Fruit fly (Drosophila melanogaster): ENCODE measurements around the gene CG12729.

CG12729 gene

DNA sequence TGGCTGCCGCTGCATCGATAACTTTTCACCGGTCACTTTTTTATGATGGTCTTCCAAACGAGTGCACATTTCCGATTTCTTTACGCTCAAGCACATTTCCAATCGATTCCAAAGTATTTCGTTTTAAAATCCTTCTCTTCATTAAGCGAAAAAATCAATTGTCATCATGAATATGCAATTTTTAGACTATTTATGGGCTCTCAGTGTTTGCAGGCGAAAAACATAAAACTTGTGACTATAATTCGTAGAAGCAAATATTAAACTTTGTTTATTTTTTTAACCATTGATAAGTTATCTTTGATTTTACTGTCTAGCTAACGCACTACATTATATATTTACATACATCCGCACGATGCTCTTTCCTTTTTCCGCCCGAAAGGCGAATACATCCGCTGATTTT lies 36.4 kb upstream of the CG12729 start, which contains the start of gene Prosbeta2R1:
Gene Prosbeta2R1, plus strand, starts transcription at position 301 of the 400 bp plus-strand sequence.
- TF ChIP-seq CG8478 (optimal IDR thresholded peaks at IDR 0.05), result no peak
- no peak for TF ChIP-seq Kr (GFP tag; optimal IDR thresholded peaks at IDR 0.05)
- no peak for TF ChIP-seq Stat92E (GFP tag; optimal IDR thresholded peaks at IDR 0.05)
- no peak for TF ChIP-seq Hmr (GFP tag; optimal IDR thresholded peaks at IDR 0.05)
- TF ChIP-seq ranshi (GFP tag; IDR thresholded peaks at IDR 0.05), result no peak
- no peak for TF ChIP-seq row (GFP tag; IDR thresholded peaks at IDR 0.05)
- no peak for TF ChIP-seq CG13296 (GFP tag; optimal IDR thresholded peaks at IDR 0.05)
- no peak for TF ChIP-seq inv (GFP tag; IDR thresholded peaks at IDR 0.05; ENCODE audit: partially characterized antibody)
- no peak for TF ChIP-seq CG3163 (GFP tag; optimal IDR thresholded peaks at IDR 0.05)
- TF ChIP-seq CG13894 (tag; optimal IDR thresholded peaks at IDR 0.05), result no peak
- no peak for TF ChIP-seq her (GFP tag; optimal IDR thresholded peaks at IDR 0.05)
- no peak for TF ChIP-seq Hr51 (GFP tag; optimal IDR thresholded peaks at IDR 0.05)

dm6 chrX:5812877-5813276 lies 32.2 kb upstream of the CG12729 start, which contains the start of gene CG44329:
Gene CG44329 (minus strand): TSS chrX:5812977.
- TF ChIP-seq CG3847 (GFP tag; IDR thresholded peaks at IDR 0.05) (no peak), Aef1 (GFP tag; IDR thresholded peaks at IDR 0.05) (no peak), Lhr (GFP tag; optimal IDR thresholded peaks at IDR 0.05) (no peak), Rfx (GFP tag; IDR thresholded peaks at IDR 0.05) (no peak), Nf-YB (GFP tag; optimal IDR thresholded peaks at IDR 0.05) (no peak), cas (GFP tag; IDR thresholded peaks at IDR 0.05) (no peak), HLH54F (GFP tag; optimal IDR thresholded peaks at IDR 0.05) (no peak), CG1233 (GFP tag; optimal IDR thresholded peaks at IDR 0.05) (no peak), bbx (GFP tag; IDR thresholded peaks at IDR 0.05; ENCODE audit: partially characterized antibody) (no peak), CG31224 (GFP tag; IDR thresholded peaks at IDR 0.05) (no peak), CG31388 (GFP tag; optimal IDR thresholded peaks at IDR 0.05) (no peak), CG7556 (GFP tag; optimal IDR thresholded peaks at IDR 0.05) (no peak), Max (GFP tag; optimal IDR thresholded peaks at IDR 0.05) (no peak), Fer1 (GFP tag; optimal IDR thresholded peaks at IDR 0.05) (no peak)

DNA sequence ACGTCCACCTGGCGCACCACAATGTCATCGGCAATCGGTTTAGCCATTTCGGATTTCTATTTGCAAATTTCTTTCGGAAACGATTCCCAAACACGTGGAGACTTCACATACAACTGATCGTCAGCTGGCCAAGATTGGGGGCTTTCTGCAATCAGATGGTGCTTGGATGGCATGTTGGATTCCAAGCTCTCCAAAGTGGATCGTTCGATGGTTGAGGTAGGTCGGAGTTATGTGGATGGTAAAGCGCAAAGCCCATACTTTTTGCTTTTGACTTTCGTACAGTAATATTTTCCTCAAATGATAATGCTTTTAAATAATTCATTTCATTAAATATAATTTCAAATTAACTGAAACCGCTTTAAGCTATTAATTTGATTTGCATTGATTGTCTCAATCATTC lies 29.4 kb upstream of the CG12729 start, which contains the start of gene AgmNAT:
Gene AgmNAT, minus strand, starts transcription at position 101 of the 400 bp plus-strand sequence.
- TF ChIP-seq ham (GFP tag; IDR thresholded peaks at IDR 0.05), result no peak
- 0 out of 3 replicates have a peak, but pooled peaks have one; percentile 21 for TF ChIP-seq zen2 (GFP tag; IDR thresholded peaks at IDR 0.05; ENCODE audit: partially characterized antibody)
- TF ChIP-seq crp (GFP tag; optimal IDR thresholded peaks at IDR 0.05), result peak in 1 of 2 experiments; percentile 68

dm6 chrX:5817191-5817590 lies 27.9 kb upstream of the CG12729 start:
- no peak for TF ChIP-seq CG8765 (GFP tag; IDR thresholded peaks at IDR 0.05)
- TF ChIP-seq CG7987 (GFP tag; optimal IDR thresholded peaks at IDR 0.05), result no peak
- no peak for TF ChIP-seq Stat92E (GFP tag; optimal IDR thresholded peaks at IDR 0.05)
- peak; percentile 82 for TF ChIP-seq CTCF (GFP tag; optimal IDR thresholded peaks at IDR 0.05)
- TF ChIP-seq cas (GFP tag; IDR thresholded peaks at IDR 0.05), result no peak
- TF ChIP-seq pita (GFP tag; optimal IDR thresholded peaks at IDR 0.05), result peak; percentile 21

dm6 chrX:5818428-5818827 lies 26.7 kb upstream of the CG12729 start, which contains the start of gene CG15765:
Gene CG15765 (plus strand): TSS chrX:5818559.
- TF ChIP-seq Adf1 (GFP tag; IDR thresholded peaks at IDR 0.05), result 0 out of 2 replicates have a peak, but pooled peaks have one; percentile 10
- TF ChIP-seq chinmo (GFP tag; IDR thresholded peaks at IDR 0.05; ENCODE audit: partially characterized antibody), result 0 out of 4 replicates have a peak, but pooled peaks have one; percentile 11
- no peak for TF ChIP-seq sima (GFP tag; optimal IDR thresholded peaks at IDR 0.05)
- TF ChIP-seq Deaf1 (tag; optimal IDR thresholded peaks at IDR 0.05), result peak; percentile 61
- peak; percentile 7 for TF ChIP-seq CG13894 (tag; optimal IDR thresholded peaks at IDR 0.05)
- TF ChIP-seq pros (GFP tag; optimal IDR thresholded peaks at IDR 0.05), result no peak
- no peak for TF ChIP-seq CG12391 (tag; optimal IDR thresholded peaks at IDR 0.05)
- TF ChIP-seq CG1832 (GFP tag; optimal IDR thresholded peaks at IDR 0.05), result peak; percentile 25
- TF ChIP-seq crp (GFP tag; optimal IDR thresholded peaks at IDR 0.05), result no peak
- peak; percentile 9 for TF ChIP-seq scrt (GFP tag; optimal IDR thresholded peaks at IDR 0.05)
- peak; percentile 54; the same call in 1 of the 2 replicates for TF ChIP-seq CG16779 (GFP tag; IDR thresholded peaks at IDR 0.05)
- no peak for TF ChIP-seq CG13624 (GFP tag; optimal IDR thresholded peaks at IDR 0.05)
- TF ChIP-seq cg (GFP tag; optimal IDR thresholded peaks at IDR 0.05), result peak; percentile 7
- no peak for TF ChIP-seq CG16815 (GFP tag; optimal IDR thresholded peaks at IDR 0.05)
